Worm (Caenorhabditis elegans) whole organism, young adult: ENCODE data around the gene F42C5.9.
A peak's percentile ranks its signal among the peaks of the same experiment; 100 is the strongest.

Experiments used
- B0019.2 ChIP-seq: fragments of 200-800 bp; sonication (Bioruptor generic); conservative IDR thresholded peaks from 2 replicates; pipeline ENCODE4 v1.3.6; 2022; ENCODE audit warnings: missing genetic modification reagents, missing genetic modification characterization, missing compliant biosample characterization
- B0261.1 ChIP-seq: sonication (generic microtip); optimal IDR thresholded peaks from 2 replicates; lab custom pipeline; 2016; ENCODE audit warnings: mild to moderate bottlenecking, missing genetic modification characterization, moderate library complexity, missing compliant biosample characterization
- C06A6.2 ChIP-seq: fragments of 200-800 bp; sonication (Bioruptor generic); conservative IDR thresholded peaks from 2 replicates; pipeline ENCODE4 v1.3.6; 2022; ENCODE audit warnings: missing genetic modification characterization, missing compliant biosample characterization
- D2030.7 ChIP-seq: fragments of 200-800 bp; sonication (Bioruptor generic); IDR thresholded peaks from 2 replicates; pipeline ENCODE4 v1.3.6; 2022; ENCODE audit warnings: missing genetic modification reagents, missing genetic modification characterization, missing compliant biosample characterization
- F10E7.11 ChIP-seq: sonication (generic microtip); optimal IDR thresholded peaks from 2 replicates; lab custom pipeline; 2017; ENCODE audit warnings: mild to moderate bottlenecking, missing genetic modification characterization, moderate library complexity, missing compliant biosample characterization
- F23B12.7 ChIP-seq: sonication (generic microtip); optimal IDR thresholded peaks from 2 replicates; lab custom pipeline; 2017; ENCODE audit warnings: missing genetic modification characterization, mild to moderate bottlenecking, missing compliant biosample characterization, antibody characterized with exemption, moderate library complexity; ENCODE audit not compliant: insufficient read depth
- F37B4.10 ChIP-seq: fragments of 200-800 bp; sonication (Bioruptor generic); IDR thresholded peaks from 2 replicates; pipeline ENCODE4 v1.3.6; 2022; ENCODE audit warnings: missing genetic modification characterization, missing compliant biosample characterization
- F49E8.2 ChIP-seq: sonication (generic microtip); optimal IDR thresholded peaks from 3 replicates; lab custom pipeline; 2017; ENCODE audit warnings: missing genetic modification characterization, mild to moderate bottlenecking, missing compliant biosample characterization, antibody characterized with exemption, moderate library complexity; ENCODE audit not compliant: insufficient read depth
- F52B5.7 ChIP-seq: sonication (generic microtip); optimal IDR thresholded peaks from 2 replicates; lab custom pipeline; 2016; ENCODE audit warnings: mild to moderate bottlenecking, missing genetic modification characterization, missing compliant biosample characterization
- F55B11.4 ChIP-seq: sonication (generic microtip); optimal IDR thresholded peaks from 2 replicates; lab custom pipeline; 2016; ENCODE audit warnings: missing compliant biosample characterization, missing genetic modification characterization, borderline replicate concordance; ENCODE audit not compliant: insufficient read depth
- F57A8.1 ChIP-seq: fragments of 200-800 bp; sonication (Bioruptor generic); optimal IDR thresholded peaks from 2 replicates; lab custom pipeline; 2018; ENCODE audit warnings: mild to moderate bottlenecking, missing genetic modification characterization, moderate library complexity, missing compliant biosample characterization
- F57C9.4 ChIP-seq: sonication (generic microtip); optimal IDR thresholded peaks from 2 replicates; lab custom pipeline; 2017; ENCODE audit warnings: mild to moderate bottlenecking, missing genetic modification characterization, missing compliant biosample characterization
- K11D2.4 ChIP-seq: fragments of 200-800 bp; sonication (Bioruptor generic); IDR thresholded peaks from 2 replicates; pipeline ENCODE4 v1.3.6; 2022; ENCODE audit warnings: missing genetic modification reagents, missing genetic modification characterization, missing compliant biosample characterization
- Y53F4B.3 ChIP-seq: fragments of 200-800 bp; sonication (Bioruptor generic); IDR thresholded peaks from 2 replicates; pipeline ENCODE4 v1.3.6; 2022; ENCODE audit warnings: missing genetic modification reagents, missing genetic modification characterization, missing compliant biosample characterization
- akir-1 ChIP-seq: fragments of 200-800 bp; sonication (Bioruptor generic); optimal IDR thresholded peaks from 2 replicates; lab custom pipeline; 2018; ENCODE audit warnings: mild to moderate bottlenecking, missing genetic modification characterization, moderate library complexity, missing compliant biosample characterization
- ama-1 ChIP-seq, 3 experiments: fragments of 150-350 bp in 1 of 3; sonication (generic microtip) in 2 of 3; optimal IDR thresholded peaks; 2 replicates each; lab custom pipeline; 2014 to 2018; ENCODE audit warnings: missing biosample characterization in 2 of 3, missing genetic modification characterization in 2 of 3, missing genetic modification reagents in 2 of 3
- aptf-2 ChIP-seq: fragments of 200-800 bp; sonication (Bioruptor generic); conservative IDR thresholded peaks from 2 replicates; pipeline ENCODE4 v1.3.6; 2022; ENCODE audit warnings: missing genetic modification reagents, missing genetic modification characterization, missing compliant biosample characterization
- attf-3 ChIP-seq: fragments of 200-800 bp; sonication (Bioruptor generic); conservative IDR thresholded peaks from 2 replicates; pipeline ENCODE4 v1.3.6; 2022; ENCODE audit warnings: missing genetic modification reagents, missing genetic modification characterization, missing compliant biosample characterization
- cebp-1 ChIP-seq, 2 experiments: fragments of 200-800 bp in 1 of 2; sonication (Bioruptor generic) in 1 of 2; sonication (generic microtip) in 1 of 2; IDR thresholded peaks in 1 of 2; optimal IDR thresholded peaks in 1 of 2; 2 replicates each; pipeline versions ENCODE4 v1.3.6 to Lab custom; 2017 to 2022; ENCODE audit warnings: missing compliant biosample characterization in 2 of 2, missing genetic modification characterization in 2 of 2, mild to moderate bottlenecking in 1 of 2, missing genetic modification reagents in 1 of 2, moderate library complexity in 1 of 2
- cebp-2 ChIP-seq: fragments of 200-800 bp; sonication (Bioruptor generic); IDR thresholded peaks from 2 replicates; pipeline ENCODE4 v1.3.6; 2022; ENCODE audit warnings: missing genetic modification characterization, missing compliant biosample characterization
- ceh-100 ChIP-seq: fragments of 200-800 bp; sonication (Bioruptor generic); IDR thresholded peaks from 2 replicates; pipeline ENCODE4 v1.3.6; 2022; ENCODE audit warnings: missing genetic modification reagents, missing genetic modification characterization, missing compliant biosample characterization
- ceh-91 ChIP-seq: fragments of 200-800 bp; sonication (Bioruptor generic); IDR thresholded peaks from 2 replicates; pipeline ENCODE4 v1.3.6; 2022; ENCODE audit warnings: missing genetic modification reagents, missing genetic modification characterization, missing compliant biosample characterization
- die-1 ChIP-seq: sonication (generic microtip); optimal IDR thresholded peaks from 2 replicates; lab custom pipeline; 2016; ENCODE audit warnings: missing genotype, mild to moderate bottlenecking, missing genetic modification characterization, missing compliant biosample characterization
- dpl-1 ChIP-seq: fragments of 150-350 bp; optimal IDR thresholded peaks from 2 replicates; lab custom pipeline; 2014; ENCODE audit warnings: missing biosample characterization, missing genetic modification reagents, missing genetic modification characterization
- egrh-3 ChIP-seq: fragments of 200-800 bp; sonication (Bioruptor generic); IDR thresholded peaks from 2 replicates; pipeline ENCODE4 v1.3.6; 2022; ENCODE audit warnings: missing genetic modification reagents, missing genetic modification characterization, missing compliant biosample characterization
- ekl-4 ChIP-seq: fragments of 200-800 bp; sonication (Bioruptor generic); IDR thresholded peaks from 2 replicates; pipeline ENCODE4 v1.3.6; 2022; ENCODE audit warnings: missing genetic modification reagents, missing genetic modification characterization, missing compliant biosample characterization
- him-1 ChIP-seq: sonication (generic microtip); optimal IDR thresholded peaks from 2 replicates; lab custom pipeline; 2016; ENCODE audit warnings: missing genotype, missing genetic modification reagents, missing genetic modification characterization, missing compliant biosample characterization
- hmg-20 ChIP-seq: fragments of 200-800 bp; sonication (Bioruptor generic); IDR thresholded peaks from 2 replicates; pipeline ENCODE4 v1.3.6; 2022; ENCODE audit warnings: missing genetic modification reagents, missing genetic modification characterization, missing compliant biosample characterization
- let-607 ChIP-seq, 2 experiments: fragments of 200-800 bp in 1 of 2; sonication (Bioruptor generic) in 1 of 2; sonication (generic microtip) in 1 of 2; optimal IDR thresholded peaks; 2 replicates each; lab custom pipeline; 2016 to 2018; ENCODE audit warnings: mild to moderate bottlenecking in 2 of 2, missing compliant biosample characterization in 2 of 2, missing genetic modification characterization in 2 of 2, moderate library complexity in 2 of 2, missing genotype in 1 of 2
- lin-35 ChIP-seq, 3 experiments: fragments of 150-350 bp in 2 of 3; sonication (generic microtip) in 1 of 3; optimal IDR thresholded peaks; 2 replicates each; lab custom pipeline; 2014 to 2018; ENCODE audit warnings: missing biosample characterization in 3 of 3, missing genetic modification characterization in 3 of 3, missing genetic modification reagents in 3 of 3
- lin-40 ChIP-seq: sonication (generic microtip); optimal IDR thresholded peaks from 2 replicates; lab custom pipeline; 2016; ENCODE audit warnings: missing genetic modification characterization, mild to moderate bottlenecking, missing compliant biosample characterization, missing genotype, missing genetic modification reagents
- lir-1 ChIP-seq: fragments of 200-800 bp; sonication (Bioruptor generic); conservative IDR thresholded peaks from 2 replicates; pipeline ENCODE4 v1.3.6; 2022; ENCODE audit warnings: missing genetic modification reagents, missing genetic modification characterization, missing compliant biosample characterization
- madf-3 ChIP-seq: fragments of 200-800 bp; sonication (Bioruptor generic); IDR thresholded peaks from 2 replicates; pipeline ENCODE4 v1.3.6; 2022; ENCODE audit warnings: missing genetic modification reagents, missing genetic modification characterization, missing compliant biosample characterization
- mcd-1 ChIP-seq: fragments of 200-800 bp; sonication (Bioruptor generic); IDR thresholded peaks from 2 replicates; pipeline ENCODE4 v1.3.6; 2022; ENCODE audit warnings: missing genetic modification reagents, missing genetic modification characterization, missing compliant biosample characterization
- mel-28 ChIP-seq: sonication (generic microtip); optimal IDR thresholded peaks from 2 replicates; lab custom pipeline; 2016; ENCODE audit warnings: borderline replicate concordance, mild to moderate bottlenecking, missing genetic modification characterization, missing compliant biosample characterization
- nfya-1 ChIP-seq: sonication (generic microtip); optimal IDR thresholded peaks from 2 replicates; lab custom pipeline; 2017; ENCODE audit warnings: antibody characterized with exemption, missing compliant biosample characterization, missing genetic modification characterization, borderline replicate concordance; ENCODE audit not compliant: insufficient read depth
- nhr-179 ChIP-seq: sonication (generic microtip); optimal IDR thresholded peaks from 2 replicates; lab custom pipeline; 2016; ENCODE audit warnings: mild to moderate bottlenecking, missing genetic modification characterization, missing compliant biosample characterization
- nhr-27 ChIP-seq: fragments of 200-800 bp; sonication (Bioruptor generic); optimal IDR thresholded peaks from 2 replicates; lab custom pipeline; 2018; ENCODE audit warnings: mild to moderate bottlenecking, missing genetic modification characterization, moderate library complexity, missing compliant biosample characterization
- nhr-90 ChIP-seq: sonication (generic microtip); optimal IDR thresholded peaks from 2 replicates; lab custom pipeline; 2016; ENCODE audit warnings: missing genotype, mild to moderate bottlenecking, missing genetic modification characterization, missing compliant biosample characterization
- repo-1 ChIP-seq: sonication (generic microtip); optimal IDR thresholded peaks from 2 replicates; lab custom pipeline; 2017; ENCODE audit warnings: mild to moderate bottlenecking, missing genetic modification characterization, missing compliant biosample characterization
- sea-2 ChIP-seq: fragments of 200-800 bp; sonication (Bioruptor generic); IDR thresholded peaks from 2 replicates; pipeline ENCODE4 v1.3.6; 2022; ENCODE audit warnings: missing genetic modification characterization, missing compliant biosample characterization
- snpc-1.1 ChIP-seq: sonication (generic microtip); optimal IDR thresholded peaks from 2 replicates; lab custom pipeline; 2017; ENCODE audit warnings: missing genetic modification characterization, mild to moderate bottlenecking, missing compliant biosample characterization, antibody characterized with exemption, moderate library complexity, missing genotype, missing genetic modification reagents; ENCODE audit not compliant: insufficient read depth
- snpc-1.3 ChIP-seq: sonication (generic microtip); optimal IDR thresholded peaks from 2 replicates; lab custom pipeline; 2017; ENCODE audit warnings: missing genetic modification characterization, mild to moderate bottlenecking, missing compliant biosample characterization, antibody characterized with exemption, moderate library complexity, missing genotype, missing genetic modification reagents; ENCODE audit not compliant: insufficient read depth
- tbp1 ChIP-seq: fragments of 200-800 bp; sonication (Bioruptor generic); optimal IDR thresholded peaks from 2 replicates; lab custom pipeline; 2018; ENCODE audit warnings: mild to moderate bottlenecking, missing genetic modification characterization, missing compliant biosample characterization
- unc-130 ChIP-seq: sonication (generic microtip); optimal IDR thresholded peaks from 2 replicates; lab custom pipeline; 2016; ENCODE audit warnings: missing genetic modification reagents, missing genetic modification characterization, missing compliant biosample characterization
- ztf-26 ChIP-seq: sonication (generic microtip); optimal IDR thresholded peaks from 2 replicates; lab custom pipeline; 2017; ENCODE audit warnings: missing genetic modification characterization, missing compliant biosample characterization
- ztf-3 ChIP-seq: fragments of 200-800 bp; sonication (Bioruptor generic); optimal IDR thresholded peaks from 2 replicates; lab custom pipeline; 2018; ENCODE audit warnings: mild to moderate bottlenecking, missing genetic modification characterization, missing compliant biosample characterization

Gene F42C5.9

DNA sequence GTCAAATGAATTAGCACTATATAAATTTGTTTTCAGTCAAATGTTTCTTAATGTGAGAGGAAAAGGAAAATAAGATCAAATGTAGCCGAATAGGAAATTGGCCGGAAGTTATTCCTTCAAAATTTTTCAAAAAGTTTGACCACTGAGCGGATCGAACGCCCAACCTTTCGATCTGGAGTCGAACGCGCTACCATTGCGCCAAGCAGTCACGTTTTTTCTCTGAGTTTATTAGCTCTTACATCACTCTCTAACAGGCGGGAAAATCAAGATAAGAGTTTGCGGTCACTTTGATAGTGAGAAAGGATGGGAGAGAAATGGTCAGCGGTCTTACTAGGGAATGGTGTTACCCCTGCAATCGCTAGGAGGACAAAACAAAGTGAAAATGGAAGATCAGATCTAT, 27.1 kb upstream of the F42C5.9 start (continued):
- TF ChIP-seq F10E7.11 (no peak), let-607 (tag; optimal IDR thresholded peaks at IDR 0.05; lab: Kevin White, UChicago) (no peak), ekl-4 (GFP tag; lab: Robert Waterston, UW) (no peak), snpc-1.3 (tag; lab: Kevin White, UChicago) (no peak), ama-1 (optimal IDR thresholded peaks at IDR 0.05; lab: Kevin White, UChicago) (no peak), ama-1 (GFP tag; optimal IDR thresholded peaks at IDR 0.05; lab: Kevin White, UChicago) (no peak), nfya-1 (tag; lab: Kevin White, UChicago) (no peak), cebp-2 (GFP tag; lab: Robert Waterston, UW) (no peak), akir-1 (no peak), repo-1 (tag; lab: Kevin White, UChicago) (peak; percentile 11), F57A8.1 (GFP tag; lab: Kevin White, UChicago) (no peak), K11D2.4 (GFP tag; lab: Robert Waterston, UW) (no peak), F23B12.7 (no peak), attf-3 (GFP tag; lab: Robert Waterston, UW) (no peak), ceh-100 (no peak; the same call in 1 of the 2 replicates), hmg-20 (GFP tag; lab: Robert Waterston, UW) (no peak), ztf-3 (GFP tag; lab: Kevin White, UChicago) (no peak), F37B4.10 (no peak), C06A6.2 (GFP tag; lab: Robert Waterston, UW) (no peak), dpl-1 (GFP tag; lab: Kevin White, UChicago) (no peak), cebp-1 (GFP tag; IDR thresholded peaks at IDR 0.05; lab: Robert Waterston, UW) (no peak), cebp-1 (tag; optimal IDR thresholded peaks at IDR 0.05; lab: Kevin White, UChicago) (no peak), aptf-2 (no peak), nhr-179 (no peak), lin-40 (tag; lab: Kevin White, UChicago) (no peak), sea-2 (GFP tag; lab: Robert Waterston, UW) (no peak), lin-35 (GFP tag; optimal IDR thresholded peaks at IDR 0.05; lab: Kevin White, UChicago) (no peak), mel-28 (no peak), F55B11.4 (tag; lab: Kevin White, UChicago) (no peak), B0261.1 (tag; lab: Kevin White, UChicago) (peak; percentile 84), mcd-1 (GFP tag; lab: Robert Waterston, UW) (no peak), die-1 (tag; lab: Kevin White, UChicago) (peak; percentile 79), tbp1 (GFP tag; lab: Kevin White, UChicago) (peak; percentile 95), him-1 (tag; lab: Kevin White, UChicago) (peak; percentile 52), ceh-91 (GFP tag; lab: Robert Waterston, UW) (no peak), egrh-3 (GFP tag; lab: Robert Waterston, UW) (peak; percentile 20; the same call in 1 of the 2 replicates), Y53F4B.3 (GFP tag; lab: Robert Waterston, UW) (0 out of 2 replicates have a peak, but pooled peaks have one; percentile 9), F52B5.7 (no peak), madf-3 (GFP tag; lab: Robert Waterston, UW) (no peak), F49E8.2 (tag; lab: Kevin White, UChicago) (no peak), F57C9.4 (tag; lab: Kevin White, UChicago) (no peak), nhr-90 (peak; percentile 14), lir-1 (GFP tag; lab: Robert Waterston, UW) (no peak), B0019.2 (GFP tag; lab: Robert Waterston, UW) (no peak), ztf-26 (no peak), nhr-27 (tag; lab: Kevin White, UChicago) (no peak), snpc-1.1 (tag; lab: Kevin White, UChicago) (no peak), D2030.7 (GFP tag; lab: Robert Waterston, UW) (peak; percentile 48; the same call in 1 of the 2 replicates), unc-130 (GFP tag; lab: Kevin White, UChicago) (no peak)
